Worm (Caenorhabditis elegans): ENCODE data around the gene sumv-1.
A peak's percentile ranks its signal among the peaks of the same experiment; 100 is the strongest.

Gene sumv-1

ce11 chrIII:5227831-5228467 is 26.0 kb downstream of the sumv-1 start, which contains the start of the genes C34E10.12, C34E10.10 and atp-2 (continued):
- TF ChIP-seq T26A5.8 (tag; optimal IDR thresholded peaks at IDR 0.05) = no peak
- TF ChIP-seq rpc-1 (optimal IDR thresholded peaks at IDR 0.05) = peak; percentile 25
- TF ChIP-seq rpc-1 (tag; optimal IDR thresholded peaks at IDR 0.05) = no peak
- peak; percentile 73; the same call in 1 of the 2 replicates for TF ChIP-seq nfyb-1 (GFP tag; IDR thresholded peaks at IDR 0.05)
- peak; percentile 54 for TF ChIP-seq madf-10 (tag; optimal IDR thresholded peaks at IDR 0.05)
- TF ChIP-seq Y67H2A.10 (GFP tag; conservative IDR thresholded peaks at IDR 0.05) = 0 out of 2 replicates have a peak, but pooled peaks have one; percentile 39
- no peak for TF ChIP-seq ceh-40 (GFP tag; IDR thresholded peaks at IDR 0.05)
- TF ChIP-seq nfya-2 (GFP tag; IDR thresholded peaks at IDR 0.05) = no peak
- no peak for TF ChIP-seq hrde-1 (tag; optimal IDR thresholded peaks at IDR 0.05; ENCODE audit: borderline replicate concordance)
- TF ChIP-seq T07F8.4 (tag; optimal IDR thresholded peaks at IDR 0.05) = no peak
- TF ChIP-seq F57A8.1 (GFP tag; optimal IDR thresholded peaks at IDR 0.05) = no peak
- no peak for TF ChIP-seq hlh-12 (tag; optimal IDR thresholded peaks at IDR 0.05)
- TF ChIP-seq Y79H2A.3 (GFP tag; conservative IDR thresholded peaks at IDR 0.05) = no peak
- TF ChIP-seq F49E8.2 (tag; optimal IDR thresholded peaks at IDR 0.05; ENCODE audit: insufficient read depth) = peak; percentile 72
- no peak for TF ChIP-seq Y53F4B.3 (GFP tag; IDR thresholded peaks at IDR 0.05)
- TF ChIP-seq mel-28 (tag; optimal IDR thresholded peaks at IDR 0.05; ENCODE audit: borderline replicate concordance) = no peak
- TF ChIP-seq ztf-22 (GFP tag; optimal IDR thresholded peaks at IDR 0.05) = no peak
- peak; percentile 20; the same call in 1 of the 2 replicates for TF ChIP-seq K11D2.4 (GFP tag; IDR thresholded peaks at IDR 0.05)
- no peak for TF ChIP-seq snpc-4 (GFP tag; optimal IDR thresholded peaks at IDR 0.05)
- TF ChIP-seq snpc-4 (tag; optimal IDR thresholded peaks at IDR 0.05) = peak; percentile 24 to 75 (median 40)
- TF ChIP-seq nhr-80 (tag; optimal IDR thresholded peaks at IDR 0.05) = peak; percentile 38
- TF ChIP-seq nfya-1 (tag; optimal IDR thresholded peaks at IDR 0.05; ENCODE audit: borderline replicate concordance, insufficient read depth) = no peak
- no peak for TF ChIP-seq gei-17 (GFP tag; optimal IDR thresholded peaks at IDR 0.05)
- no peak for TF ChIP-seq nhr-179 (tag; optimal IDR thresholded peaks at IDR 0.05)
- no peak for TF ChIP-seq ztf-3 (GFP tag; optimal IDR thresholded peaks at IDR 0.05)
- peak; percentile 23 for TF ChIP-seq unc-130 (GFP tag; optimal IDR thresholded peaks at IDR 0.05)
- no peak for TF ChIP-seq ccch-3 (GFP tag; optimal IDR thresholded peaks at IDR 0.05)
- TF ChIP-seq zim-3 (tag; optimal IDR thresholded peaks at IDR 0.05) = no peak
- TF ChIP-seq C06A6.2 (GFP tag; conservative IDR thresholded peaks at IDR 0.05) = peak; percentile 46; the same call in 1 of the 2 replicates
- no peak for TF ChIP-seq ceh-58 (GFP tag; IDR thresholded peaks at IDR 0.05)
- no peak for TF ChIP-seq F10E7.11 (tag; optimal IDR thresholded peaks at IDR 0.05)
- TF ChIP-seq efl-1 (GFP tag; optimal IDR thresholded peaks at IDR 0.05) = no peak
- TF ChIP-seq lin-40 (tag; optimal IDR thresholded peaks at IDR 0.05) = peak; percentile 64
- peak; percentile 96 for TF ChIP-seq F33H1.4 (GFP tag; IDR thresholded peaks at IDR 0.05)
- no peak for TF ChIP-seq atf-7 (tag; optimal IDR thresholded peaks at IDR 0.05)
- TF ChIP-seq somi-1 (GFP tag; optimal IDR thresholded peaks at IDR 0.05) = no peak
- TF ChIP-seq bed-2 (GFP tag; IDR thresholded peaks at IDR 0.05) = no peak
- no peak for TF ChIP-seq him-1 (tag; optimal IDR thresholded peaks at IDR 0.05)
- no peak for TF ChIP-seq sea-2 (GFP tag; IDR thresholded peaks at IDR 0.05)
- TF ChIP-seq B0336.3 (GFP tag; IDR thresholded peaks at IDR 0.05) = no peak
- no peak for TF ChIP-seq F55B11.4 (tag; optimal IDR thresholded peaks at IDR 0.05; ENCODE audit: borderline replicate concordance, insufficient read depth)
- peak; percentile 47 for TF ChIP-seq lsl-1 (GFP tag; optimal IDR thresholded peaks at IDR 0.05)
- no peak for TF ChIP-seq cebp-1 (GFP tag; IDR thresholded peaks at IDR 0.05)
- TF ChIP-seq cebp-1 (tag; optimal IDR thresholded peaks at IDR 0.05) = peak; percentile 59
- no peak for TF ChIP-seq ets-4 (GFP tag; optimal IDR thresholded peaks at IDR 0.05)
- TF ChIP-seq lag-1 (GFP tag; IDR thresholded peaks at IDR 0.05) = no peak
- TF ChIP-seq F37B4.10 (GFP tag; IDR thresholded peaks at IDR 0.05) = no peak
- no peak for TF ChIP-seq lin-26 (GFP tag; IDR thresholded peaks at IDR 0.05)
- TF ChIP-seq F39B2.1 (GFP tag; IDR thresholded peaks at IDR 0.05) = no peak

Measured in whole organism, young adult.